Worm (Caenorhabditis elegans) whole organism, late embryonic: Measurements from ENCODE around the gene glb-15.

Source experiments
- C08G9.2 ChIP-seq: sonication (generic microtip); optimal IDR thresholded peaks from 2 replicates; lab custom pipeline; 2016; ENCODE audit warnings: mild to moderate bottlenecking, missing genetic modification characterization, moderate library complexity, missing compliant biosample characterization
- C38D4.7 ChIP-seq: fragments of 200-800 bp; sonication (Bioruptor generic); optimal IDR thresholded peaks from 2 replicates; lab custom pipeline; 2018; ENCODE audit warnings: mild to moderate bottlenecking, missing genetic modification characterization, moderate library complexity, missing compliant biosample characterization
- F13H6.1 ChIP-seq: sonication (generic microtip); optimal IDR thresholded peaks from 2 replicates; lab custom pipeline; 2016; ENCODE audit warnings: missing genetic modification characterization, missing compliant biosample characterization
- K02D7.2 ChIP-seq: sonication (generic microtip); optimal IDR thresholded peaks from 2 replicates; lab custom pipeline; 2017; ENCODE audit warnings: mild to moderate bottlenecking, missing genetic modification characterization, missing compliant biosample characterization
- K09A11.1 ChIP-seq: sonication (generic microtip); optimal IDR thresholded peaks from 2 replicates; lab custom pipeline; 2017; ENCODE audit warnings: antibody characterized with exemption, mild to moderate bottlenecking, missing genetic modification characterization, missing compliant biosample characterization; ENCODE audit not compliant: insufficient read depth
- T23F11.4 ChIP-seq: fragments of 200-800 bp; sonication (Bioruptor generic); optimal IDR thresholded peaks from 2 replicates; lab custom pipeline; 2018; ENCODE audit warnings: mild to moderate bottlenecking, missing genetic modification characterization, missing compliant biosample characterization
- ahr-1 ChIP-seq: sonication (generic microtip); optimal IDR thresholded peaks from 2 replicates; lab custom pipeline; 2016; ENCODE audit warnings: missing genetic modification characterization, missing compliant biosample characterization
- ceh-14 ChIP-seq: sonication (generic microtip); optimal IDR thresholded peaks from 2 replicates; lab custom pipeline; 2016; ENCODE audit warnings: missing genotype, missing genetic modification characterization, missing compliant biosample characterization
- ceh-18 ChIP-seq: sonication (generic microtip); optimal IDR thresholded peaks from 2 replicates; lab custom pipeline; 2016; ENCODE audit warnings: missing genetic modification characterization, missing compliant biosample characterization
- ceh-19 ChIP-seq: fragments of 200-800 bp; sonication (Bioruptor generic); optimal IDR thresholded peaks from 2 replicates; lab custom pipeline; 2018; ENCODE audit warnings: mild to moderate bottlenecking, missing genetic modification characterization, missing compliant biosample characterization
- ceh-2 ChIP-seq: sonication (generic microtip); optimal IDR thresholded peaks from 2 replicates; lab custom pipeline; 2016; ENCODE audit warnings: missing genotype, missing genetic modification characterization, missing compliant biosample characterization
- ceh-22 ChIP-seq: sonication (generic microtip); optimal IDR thresholded peaks from 2 replicates; lab custom pipeline; 2017; ENCODE audit warnings: missing biosample characterization, missing genetic modification characterization
- ceh-24 ChIP-seq: sonication (generic microtip); optimal IDR thresholded peaks from 2 replicates; lab custom pipeline; 2016; ENCODE audit warnings: mild to moderate bottlenecking, missing genetic modification characterization, missing compliant biosample characterization
- ceh-30 ChIP-seq: fragments of 150-350 bp; optimal IDR thresholded peaks from 2 replicates; lab custom pipeline; 2014; ENCODE audit warnings: missing biosample characterization, missing genetic modification characterization
- ceh-31 ChIP-seq: sonication (generic microtip); optimal IDR thresholded peaks from 2 replicates; lab custom pipeline; 2016; ENCODE audit warnings: missing genetic modification characterization, missing compliant biosample characterization
- ceh-34 ChIP-seq: sonication (generic microtip); optimal IDR thresholded peaks from 2 replicates; lab custom pipeline; 2016; ENCODE audit warnings: mild to moderate bottlenecking, missing genetic modification characterization, missing compliant biosample characterization
- ceh-45 ChIP-seq: fragments of 200-800 bp; sonication (Bioruptor generic); IDR thresholded peaks from 2 replicates; pipeline ENCODE4 v1.3.6; 2022; ENCODE audit warnings: missing genetic modification reagents, missing genetic modification characterization, missing compliant biosample characterization
- ceh-48 ChIP-seq: sonication (generic microtip); optimal IDR thresholded peaks from 2 replicates; lab custom pipeline; 2016; ENCODE audit warnings: missing genetic modification characterization, inconsistent platforms, missing compliant biosample characterization
- che-1 ChIP-seq: sonication (generic microtip); optimal IDR thresholded peaks from 2 replicates; lab custom pipeline; 2016; ENCODE audit warnings: mild to moderate bottlenecking, missing genetic modification characterization, missing compliant biosample characterization
- dve-1 ChIP-seq: sonication (generic microtip); optimal IDR thresholded peaks from 2 replicates; lab custom pipeline; 2017; ENCODE audit warnings: antibody characterized with exemption, mild to moderate bottlenecking, missing genetic modification characterization, missing compliant biosample characterization
- elt-2 ChIP-seq: sonication (generic microtip); optimal IDR thresholded peaks from 2 replicates; lab custom pipeline; 2016; ENCODE audit warnings: missing genetic modification reagents, missing genetic modification characterization, missing compliant biosample characterization
- elt-4 ChIP-seq: sonication (generic microtip); optimal IDR thresholded peaks from 2 replicates; lab custom pipeline; 2016; ENCODE audit warnings: missing genetic modification characterization, missing compliant biosample characterization
- ets-4 ChIP-seq: sonication (generic microtip); optimal IDR thresholded peaks from 2 replicates; lab custom pipeline; 2016; ENCODE audit warnings: missing genetic modification characterization, missing compliant biosample characterization
- eyg-1 ChIP-seq: sonication (generic microtip); optimal IDR thresholded peaks from 2 replicates; lab custom pipeline; 2016; ENCODE audit warnings: missing genotype, missing genetic modification characterization, missing compliant biosample characterization
- fax-1 ChIP-seq: sonication (generic microtip); optimal IDR thresholded peaks from 2 replicates; lab custom pipeline; 2016; ENCODE audit warnings: missing genotype, missing genetic modification characterization, missing compliant biosample characterization
- fkh-6 ChIP-seq: sonication (generic microtip); optimal IDR thresholded peaks from 2 replicates; lab custom pipeline; 2016; ENCODE audit warnings: missing genetic modification characterization, missing compliant biosample characterization
- hlh-13 ChIP-seq: fragments of 200-800 bp; sonication (Bioruptor generic); optimal IDR thresholded peaks from 2 replicates; lab custom pipeline; 2018; ENCODE audit warnings: mild to moderate bottlenecking, missing genetic modification characterization, missing compliant biosample characterization
- hlh-30 ChIP-seq: sonication (generic microtip); optimal IDR thresholded peaks from 2 replicates; lab custom pipeline; 2017; ENCODE audit warnings: antibody characterized with exemption, missing genetic modification characterization, missing compliant biosample characterization; ENCODE audit not compliant: insufficient read depth
- hlh-6 ChIP-seq: sonication (generic microtip); optimal IDR thresholded peaks from 2 replicates; lab custom pipeline; 2016; ENCODE audit warnings: missing genotype, missing genetic modification characterization, missing compliant biosample characterization
- hlh-8 ChIP-seq: sonication (generic microtip); optimal IDR thresholded peaks from 2 replicates; lab custom pipeline; 2016; ENCODE audit warnings: missing genotype, missing genetic modification characterization, missing compliant biosample characterization
- lim-6 ChIP-seq: sonication (generic microtip); optimal IDR thresholded peaks from 2 replicates; lab custom pipeline; 2016; ENCODE audit warnings: missing genetic modification characterization, missing compliant biosample characterization
- nfya-1 ChIP-seq: sonication (generic microtip); optimal IDR thresholded peaks from 2 replicates; lab custom pipeline; 2017; ENCODE audit warnings: missing genetic modification characterization, mild to moderate bottlenecking, missing compliant biosample characterization, antibody characterized with exemption, moderate library complexity
- npax-4 ChIP-seq: sonication (generic microtip); optimal IDR thresholded peaks from 2 replicates; lab custom pipeline; 2016; ENCODE audit warnings: missing genetic modification characterization, missing compliant biosample characterization
- pag-3 ChIP-seq: sonication (generic microtip); optimal IDR thresholded peaks from 2 replicates; lab custom pipeline; 2016; ENCODE audit warnings: missing compliant biosample characterization, missing genetic modification characterization, borderline replicate concordance
- pat-9 ChIP-seq: fragments of 200-800 bp; sonication (Bioruptor generic); optimal IDR thresholded peaks from 2 replicates; lab custom pipeline; 2018; ENCODE audit warnings: mild to moderate bottlenecking, missing genetic modification characterization, moderate library complexity, missing compliant biosample characterization
- pha-4 ChIP-seq: fragments of 150-350 bp; optimal IDR thresholded peaks from 2 replicates; lab custom pipeline; 2018; ENCODE audit warnings: missing biosample characterization, missing genetic modification reagents, missing genetic modification characterization
- pqm-1 ChIP-seq: sonication (generic microtip); optimal IDR thresholded peaks from 2 replicates; lab custom pipeline; 2016; ENCODE audit warnings: missing genetic modification characterization, missing compliant biosample characterization
- ref-2 ChIP-seq: sonication (generic microtip); optimal IDR thresholded peaks from 2 replicates; lab custom pipeline; 2016; ENCODE audit warnings: missing genetic modification characterization, missing compliant biosample characterization
- rnt-1 ChIP-seq: sonication (generic microtip); optimal IDR thresholded peaks from 2 replicates; lab custom pipeline; 2016; ENCODE audit warnings: missing genetic modification characterization, missing compliant biosample characterization
- sox-2 ChIP-seq: fragments of 200-800 bp; sonication (Bioruptor generic); IDR thresholded peaks from 2 replicates; pipeline ENCODE4 v1.3.6; 2022; ENCODE audit warnings: missing genetic modification reagents, missing genetic modification characterization, missing compliant biosample characterization
- tbx-2 ChIP-seq: sonication (generic microtip); optimal IDR thresholded peaks from 2 replicates; lab custom pipeline; 2016; ENCODE audit warnings: missing genetic modification characterization, missing compliant biosample characterization
- tbx-7 ChIP-seq: sonication (generic microtip); optimal IDR thresholded peaks from 2 replicates; lab custom pipeline; 2016; ENCODE audit warnings: missing genotype, missing genetic modification characterization, missing compliant biosample characterization
- unc-3 ChIP-seq, 2 experiments: fragments of 200-800 bp in 1 of 2; sonication (Bioruptor generic) in 1 of 2; sonication (generic microtip) in 1 of 2; conservative IDR thresholded peaks in 1 of 2; optimal IDR thresholded peaks in 1 of 2; 2 replicates each; pipeline versions ENCODE4 v1.3.6 to Lab custom; 2016 to 2022; ENCODE audit warnings: missing compliant biosample characterization in 2 of 2, missing genetic modification characterization in 2 of 2, missing genetic modification reagents in 1 of 2
- unc-42 ChIP-seq: sonication (generic microtip); optimal IDR thresholded peaks from 2 replicates; lab custom pipeline; 2016; ENCODE audit warnings: missing genotype, missing genetic modification characterization, missing compliant biosample characterization
- zip-5 ChIP-seq: sonication (generic microtip); optimal IDR thresholded peaks from 2 replicates; lab custom pipeline; 2016; ENCODE audit warnings: missing genetic modification characterization, missing compliant biosample characterization
- ztf-16 ChIP-seq: sonication (generic microtip); optimal IDR thresholded peaks from 2 replicates; lab custom pipeline; 2017; ENCODE audit warnings: missing genetic modification characterization, missing compliant biosample characterization

The glb-15 gene

DNA sequence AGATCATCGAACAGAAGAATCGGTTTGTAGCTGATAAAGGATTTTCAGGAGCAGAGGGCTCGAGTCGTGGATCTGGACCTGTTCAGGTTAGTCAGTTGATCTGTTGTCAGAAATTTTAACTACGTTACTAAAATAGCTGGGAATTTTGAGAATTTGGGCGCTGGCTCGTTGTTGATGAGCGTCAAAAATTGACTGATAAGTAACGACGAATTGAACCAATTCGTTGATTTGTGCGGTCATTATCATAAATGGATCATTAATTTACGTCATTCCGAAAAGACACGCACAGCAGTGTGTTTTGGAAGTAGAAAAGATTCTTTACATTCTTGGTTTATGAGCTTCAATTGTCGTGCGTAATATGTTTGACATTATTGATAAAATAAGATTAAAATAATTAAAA, 29.7 kb upstream of the glb-15 start:
- TF ChIP-seq elt-2 (tag; lab: Kevin White, UChicago) (peak; percentile 46), C38D4.7 (GFP tag; lab: Kevin White, UChicago) (no peak), pat-9 (tag; lab: Kevin White, UChicago) (no peak)

DNA sequence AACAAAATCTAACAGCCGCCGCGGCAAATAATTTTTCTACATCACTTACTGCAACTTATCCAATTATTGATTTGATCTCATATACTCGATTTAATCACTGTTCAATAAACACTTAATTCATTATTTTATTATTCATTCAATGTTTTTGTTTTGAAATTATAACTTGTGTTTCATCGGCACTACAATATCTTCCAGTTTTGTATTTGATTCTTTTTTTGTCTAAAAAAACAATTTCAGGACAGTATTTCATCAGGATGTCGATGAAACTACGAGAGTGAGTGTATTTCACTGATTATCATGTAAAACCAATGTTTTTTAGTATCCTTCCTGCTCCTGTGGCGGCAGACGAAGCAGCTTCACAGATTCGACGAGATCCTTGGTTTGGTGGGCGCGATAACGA, 27.2 kb upstream of the glb-15 start, which contains the start of gene skp-1:
Gene skp-1, plus strand, starts transcription at position 238 of the 400 bp plus-strand sequence.
- TF ChIP-seq che-1 (tag; lab: Kevin White, UChicago) (no peak), F13H6.1 (tag; lab: Kevin White, UChicago) (no peak)

DNA sequence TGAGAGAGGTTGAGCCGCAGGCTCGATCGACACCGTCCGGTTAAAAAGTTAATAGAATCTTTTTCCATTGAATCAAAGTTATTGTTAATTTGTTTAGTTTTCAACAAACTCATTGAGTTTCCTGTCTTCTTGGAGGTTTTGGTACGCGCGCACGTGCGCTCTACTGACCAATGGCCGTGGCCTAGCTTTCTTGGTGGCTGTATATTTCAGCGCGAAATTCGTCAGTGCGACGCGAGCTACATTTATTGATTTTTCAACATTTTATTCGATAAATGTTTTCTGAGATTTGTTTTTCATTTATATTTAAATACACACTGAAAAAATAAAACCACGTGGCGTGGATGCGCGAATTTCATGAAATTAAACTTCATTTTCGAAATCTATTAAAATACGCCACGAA, 26.1 kb upstream of the glb-15 start, which contains the start of gene bir-1:
Gene bir-1, plus strand, starts transcription at position 312 of the 400 bp plus-strand sequence.
- TF ChIP-seq zip-5 (peak; percentile 48), ref-2 (tag; lab: Kevin White, UChicago) (peak; percentile 39), ceh-14 (tag; lab: Kevin White, UChicago) (peak; percentile 26), ceh-2 (tag; lab: Kevin White, UChicago) (peak; percentile 93), hlh-30 (tag; lab: Kevin White, UChicago) (peak; percentile 50), K02D7.2 (tag; lab: Kevin White, UChicago) (no peak), ceh-31 (tag; lab: Kevin White, UChicago) (peak; percentile 94), rnt-1 (tag; lab: Kevin White, UChicago) (peak; percentile 59), ets-4 (tag; lab: Kevin White, UChicago) (peak; percentile 86), pqm-1 (peak; percentile 34), fax-1 (tag; lab: Kevin White, UChicago) (peak; percentile 35), ceh-18 (tag; lab: Kevin White, UChicago) (peak; percentile 33), nfya-1 (tag; lab: Kevin White, UChicago) (peak; percentile 79), lim-6 (peak; percentile 38), ceh-48 (tag; lab: Kevin White, UChicago) (peak; percentile 95), elt-2 (tag; lab: Kevin White, UChicago) (peak; percentile 44), ahr-1 (tag; lab: Kevin White, UChicago) (no peak), npax-4 (tag; lab: Kevin White, UChicago) (no peak), tbx-7 (peak; percentile 73), ceh-34 (tag; lab: Kevin White, UChicago) (peak; percentile 13), unc-42 (tag; lab: Kevin White, UChicago) (peak; percentile 54), fkh-6 (peak; percentile 55), hlh-13 (GFP tag; lab: Kevin White, UChicago) (no peak), hlh-8 (tag; lab: Kevin White, UChicago) (peak; percentile 70), tbx-2 (tag; lab: Kevin White, UChicago) (peak; percentile 91), C38D4.7 (GFP tag; lab: Kevin White, UChicago) (no peak), pag-3 (tag; lab: Kevin White, UChicago) (no peak), hlh-6 (tag; lab: Kevin White, UChicago) (no peak), C08G9.2 (peak; percentile 89)

DNA sequence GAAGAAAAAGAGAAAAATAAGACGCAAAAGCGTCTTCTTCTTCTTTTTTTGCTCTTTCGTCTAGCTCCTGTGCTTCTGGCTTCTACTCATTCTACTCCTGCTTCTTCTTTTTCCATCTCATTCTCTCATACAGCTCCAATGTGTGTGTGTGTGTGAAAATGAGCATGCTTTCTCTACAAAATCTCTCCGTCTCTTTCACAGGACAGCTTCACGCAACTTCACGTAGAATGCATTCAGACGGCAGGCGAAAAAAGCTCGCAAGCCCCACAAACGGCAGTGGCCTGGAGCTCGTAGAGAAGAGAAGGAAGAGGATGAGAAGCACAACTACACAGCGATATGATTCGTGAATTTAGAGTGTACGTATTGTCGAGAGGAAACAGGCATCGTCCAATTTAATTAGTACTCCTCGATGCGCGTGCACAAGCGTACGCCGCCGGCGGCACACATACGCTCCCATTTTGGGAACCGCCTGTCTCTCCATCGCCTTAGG, 23.3 kb upstream of the glb-15 start:
- TF ChIP-seq ref-2 (tag; lab: Kevin White, UChicago) (peak; percentile 32), eyg-1 (tag; lab: Kevin White, UChicago) (no peak), ceh-45 (GFP tag; lab: Robert Waterston, UW) (no peak), sox-2 (no peak), C38D4.7 (GFP tag; lab: Kevin White, UChicago) (no peak), ceh-48 (tag; lab: Kevin White, UChicago) (no peak), elt-2 (tag; lab: Kevin White, UChicago) (no peak), ceh-22 (tag; lab: Kevin White, UChicago) (no peak), che-1 (tag; lab: Kevin White, UChicago) (no peak), hlh-6 (tag; lab: Kevin White, UChicago) (peak; percentile 51), fkh-6 (no peak), pha-4 (no peak), K09A11.1 (tag; lab: Kevin White, UChicago) (no peak), ceh-24 (tag; lab: Kevin White, UChicago) (no peak), T23F11.4 (no peak), dve-1 (tag; lab: Kevin White, UChicago) (no peak), elt-4 (no peak), ceh-19 (GFP tag; lab: Kevin White, UChicago) (peak; percentile 33), ztf-16 (tag; lab: Kevin White, UChicago) (no peak), ceh-30 (no peak), unc-3 (GFP tag; conservative IDR thresholded peaks at IDR 0.05; lab: Robert Waterston, UW) (no peak), unc-3 (tag; optimal IDR thresholded peaks at IDR 0.05; lab: Kevin White, UChicago) (no peak)
